Fruit fly (Drosophila melanogaster): Measurements from ENCODE around the gene xit.

The xit gene

DNA sequence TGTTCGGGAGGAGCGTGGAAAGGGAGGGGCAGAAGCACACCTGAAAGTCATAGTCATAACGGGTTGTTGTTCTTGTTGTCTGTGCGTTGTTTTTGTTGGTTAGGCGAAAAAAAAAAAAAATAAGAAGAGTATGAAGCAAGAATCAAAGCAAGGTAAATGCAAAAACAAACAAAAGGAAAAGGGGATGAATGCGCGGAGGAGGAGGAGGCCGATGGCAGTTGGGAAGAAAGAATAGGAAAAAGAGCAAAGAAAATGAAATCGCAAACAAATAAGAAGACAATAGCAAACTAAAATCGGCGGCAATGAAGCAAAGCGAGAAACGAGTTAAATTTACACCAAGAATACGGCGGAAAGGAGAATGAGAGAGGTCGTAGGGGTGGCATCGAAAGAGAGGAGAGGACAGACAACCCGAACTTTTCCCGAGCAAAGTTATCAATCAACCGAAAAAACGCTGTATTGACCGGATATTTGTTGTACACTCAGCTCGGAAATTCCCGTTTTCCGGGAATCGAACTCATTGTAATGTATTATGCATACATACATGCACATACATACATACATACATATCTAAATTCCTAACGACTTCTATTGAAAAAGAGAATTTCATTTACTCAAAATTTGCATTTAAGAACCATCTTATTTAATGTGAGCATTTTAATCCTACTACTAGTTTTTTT is 39.7 kb downstream of the xit start (continued):
- TF ChIP-seq Deaf1 (tag; optimal IDR thresholded peaks at IDR 0.05), result no peak
- TF ChIP-seq Hr51 (GFP tag; optimal IDR thresholded peaks at IDR 0.05), result no peak
- TF ChIP-seq Atf-2 (GFP tag; optimal IDR thresholded peaks at IDR 0.05), result no peak
- TF ChIP-seq CG18599 (GFP tag; optimal IDR thresholded peaks at IDR 0.05), result no peak

DNA sequence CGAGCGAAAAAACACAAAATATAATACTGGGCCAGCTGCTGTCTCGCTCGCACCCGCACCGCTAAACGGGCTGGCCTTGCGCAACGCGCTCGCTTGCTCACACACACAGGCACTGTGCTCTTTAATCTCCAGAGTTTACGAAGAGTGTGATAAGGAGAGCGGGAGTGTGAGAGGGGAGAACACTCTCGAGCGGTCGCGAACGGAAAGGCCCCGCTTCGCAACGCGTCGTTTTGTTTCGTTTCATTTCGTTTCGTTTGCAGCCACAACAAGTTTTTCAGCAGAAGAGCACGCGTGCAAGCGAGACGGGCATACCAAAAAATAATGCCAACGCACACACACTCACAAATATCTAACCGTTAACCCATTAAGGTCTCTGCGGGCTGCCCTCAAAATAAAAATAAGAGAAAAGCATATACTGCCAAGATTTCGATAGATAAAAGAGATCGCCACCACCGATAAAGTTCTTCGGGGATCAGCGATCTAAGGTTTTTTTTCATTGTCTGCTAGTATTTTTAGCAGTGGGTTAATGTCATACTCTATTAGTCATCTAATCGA is 40.8 kb downstream of the xit start:
- no peak for TF ChIP-seq Nf-YB (GFP tag; optimal IDR thresholded peaks at IDR 0.05)
- peak; percentile 53; the same call in 1 of the 2 replicates for TF ChIP-seq peb (GFP tag; IDR thresholded peaks at IDR 0.05)
- TF ChIP-seq CG14014 (GFP tag; IDR thresholded peaks at IDR 0.05), result peak; percentile 68
- peak; percentile 14 for TF ChIP-seq CG15514 (GFP tag; optimal IDR thresholded peaks at IDR 0.05)
- peak; percentile 30; the same call in 1 of the 2 replicates for TF ChIP-seq CG1024 (GFP tag; IDR thresholded peaks at IDR 0.05)
- peak; percentile 40; the same call in 1 of the 3 replicates for TF ChIP-seq Mrtf (GFP tag; IDR thresholded peaks at IDR 0.05)
- no peak for TF ChIP-seq insv (GFP tag; optimal IDR thresholded peaks at IDR 0.05)
- no peak for TF ChIP-seq en (GFP tag; optimal IDR thresholded peaks at IDR 0.05)
- peak; percentile 37 for TF ChIP-seq CG17385 (GFP tag; optimal IDR thresholded peaks at IDR 0.05)
- TF ChIP-seq CG18619 (GFP tag; optimal IDR thresholded peaks at IDR 0.05), result peak; percentile 9
- peak; percentile 71 for TF ChIP-seq CG2678 (tag; optimal IDR thresholded peaks at IDR 0.05)
- no peak for TF ChIP-seq CG14860 (GFP tag; IDR thresholded peaks at IDR 0.05; ENCODE audit: partially characterized antibody)
- peak; percentile 79 for TF ChIP-seq Dip3 (GFP tag; optimal IDR thresholded peaks at IDR 0.05)
- TF ChIP-seq CG2129 (GFP tag; IDR thresholded peaks at IDR 0.05; ENCODE audit: partially characterized antibody), result no peak
- TF ChIP-seq CG9609 (GFP tag; optimal IDR thresholded peaks at IDR 0.05), result peak; percentile 52
- peak; percentile 84 for TF ChIP-seq Drgx (GFP tag; IDR thresholded peaks at IDR 0.05)
- no peak for TF ChIP-seq Dfd (GFP tag; optimal IDR thresholded peaks at IDR 0.05)
- TF ChIP-seq CG15073 (GFP tag; optimal IDR thresholded peaks at IDR 0.05), result no peak
- peak; percentile 67 for TF ChIP-seq Dek (tag; optimal IDR thresholded peaks at IDR 0.05)
- TF ChIP-seq CG6791 (GFP tag; IDR thresholded peaks at IDR 0.05; ENCODE audit: partially characterized antibody), result peak; percentile 65; the same call in 2 of the 3 replicates
- no peak for TF ChIP-seq lov (optimal IDR thresholded peaks at IDR 0.05)
- 0 out of 3 replicates have a peak, but pooled peaks have one; percentile 19 for TF ChIP-seq lov (GFP tag; IDR thresholded peaks at IDR 0.05)
- TF ChIP-seq ems (GFP tag; optimal IDR thresholded peaks at IDR 0.05), result peak; percentile 26
- peak; percentile 68 for TF ChIP-seq cas (GFP tag; IDR thresholded peaks at IDR 0.05)
- no peak for TF ChIP-seq ATbp (GFP tag; optimal IDR thresholded peaks at IDR 0.05)
- TF ChIP-seq CG13624 (GFP tag; optimal IDR thresholded peaks at IDR 0.05), result peak; percentile 23
- no peak for TF ChIP-seq CG2875 (GFP tag; optimal IDR thresholded peaks at IDR 0.05)
- no peak for TF ChIP-seq HmgD (GFP tag; optimal IDR thresholded peaks at IDR 0.05)
- TF ChIP-seq CG10274 (GFP tag; optimal IDR thresholded peaks at IDR 0.05), result peak; percentile 2
- TF ChIP-seq Doc2 (GFP tag; IDR thresholded peaks at IDR 0.05), result no peak
- TF ChIP-seq CG17359 (tag; optimal IDR thresholded peaks at IDR 0.05), result peak; percentile 65
- TF ChIP-seq pan (optimal IDR thresholded peaks at IDR 0.05), result no peak
- peak in 1 of 2 experiments; percentile 78 for TF ChIP-seq pan (GFP tag; optimal IDR thresholded peaks at IDR 0.05 in 1 of 2, IDR thresholded peaks at IDR 0.05 in 1 of 2)
- TF ChIP-seq ERR (GFP tag; optimal IDR thresholded peaks at IDR 0.05), result no peak
- no peak for TF ChIP-seq CG8290 (GFP tag; optimal IDR thresholded peaks at IDR 0.05)
- TF ChIP-seq CG8290 (tag; optimal IDR thresholded peaks at IDR 0.05), result peak; percentile 39 to 81
- peak; percentile 75 for TF ChIP-seq nom (GFP tag; optimal IDR thresholded peaks at IDR 0.05)
- peak; percentile 63 for TF ChIP-seq CG3163 (GFP tag; optimal IDR thresholded peaks at IDR 0.05)
- no peak for TF ChIP-seq CG6654 (GFP tag; optimal IDR thresholded peaks at IDR 0.05)
- TF ChIP-seq knrl (GFP tag; IDR thresholded peaks at IDR 0.05; ENCODE audit: partially characterized antibody), result no peak; the same call in 2 of the 3 replicates
- peak; percentile 69; the same call in 2 of the 3 replicates for TF ChIP-seq Dbx (GFP tag; IDR thresholded peaks at IDR 0.05)
- TF ChIP-seq fd102C (GFP tag; optimal IDR thresholded peaks at IDR 0.05), result no peak
- TF ChIP-seq CG8924 (tag; optimal IDR thresholded peaks at IDR 0.05), result peak; percentile 55
